Fruit fly (Drosophila melanogaster) whole organism, prepupa: ENCODE data around the gene CG14395.

Experiments
- Blimp-1 ChIP-seq: fragments of 200-800 bp; sonication (Bioruptor generic); optimal IDR thresholded peaks from 3 replicates; lab custom pipeline; 2017; ENCODE audit warnings: missing biosample characterization, missing genetic modification characterization, mild to moderate bottlenecking, moderate library complexity, missing genetic modification reagents
- CG15336 ChIP-seq: fragments of 200-800 bp; sonication (Bioruptor generic); IDR thresholded peaks from 2 replicates; pipeline ENCODE4 v1.3.6; 2022; ENCODE audit warnings: missing biosample characterization, missing genetic modification characterization
- CG1621 ChIP-seq: fragments of 200-800 bp; sonication (Bioruptor generic); optimal IDR thresholded peaks from 3 replicates; lab custom pipeline; 2018; ENCODE audit warnings: missing biosample characterization, mild to moderate bottlenecking, missing genetic modification characterization
- CG16779 ChIP-seq: fragments of 200-800 bp; sonication (Bioruptor generic); optimal IDR thresholded peaks from 3 replicates; lab custom pipeline; 2017; ENCODE audit warnings: missing biosample characterization, mild to moderate bottlenecking, missing genetic modification characterization
- CG3032 ChIP-seq: fragments of 200-800 bp; optimal IDR thresholded peaks from 2 replicates; lab custom pipeline; 2019; ENCODE audit warnings: missing biosample characterization, mild to moderate bottlenecking, missing genetic modification characterization, moderate library complexity
- CG32006 ChIP-seq: fragments of 200-800 bp; sonication (Bioruptor generic); optimal IDR thresholded peaks from 3 replicates; lab custom pipeline; 2017; ENCODE audit warnings: missing biosample characterization, mild to moderate bottlenecking, missing genetic modification characterization
- CG3919 ChIP-seq: fragments of 200-800 bp; sonication (Bioruptor generic); optimal IDR thresholded peaks from 3 replicates; lab custom pipeline; 2016; ENCODE audit warnings: missing biosample characterization, missing genetic modification characterization
- CG6163 ChIP-seq: fragments of 200-800 bp; sonication (Bioruptor generic); IDR thresholded peaks from 3 replicates; pipeline ENCODE4 v1.3.6; 2022; ENCODE audit warnings: missing biosample characterization, missing genetic modification characterization
- CG6276 ChIP-seq: fragments of 200-800 bp; sonication (Bioruptor generic); optimal IDR thresholded peaks from 2 replicates; lab custom pipeline; 2017; ENCODE audit warnings: missing biosample characterization, mild to moderate bottlenecking, missing genetic modification characterization
- CG6792 ChIP-seq: fragments of 200-800 bp; sonication (Bioruptor generic); optimal IDR thresholded peaks from 3 replicates; lab custom pipeline; 2016; ENCODE audit warnings: missing biosample characterization, missing genetic modification characterization
- CG8319 ChIP-seq: fragments of 200-800 bp; sonication (Bioruptor generic); optimal IDR thresholded peaks from 3 replicates; lab custom pipeline; 2016; ENCODE audit warnings: missing biosample characterization, missing genetic modification characterization
- CG8632 ChIP-seq: fragments of 200-800 bp; sonication (Bioruptor generic); optimal IDR thresholded peaks from 3 replicates; lab custom pipeline; 2016; ENCODE audit warnings: missing biosample characterization, missing genetic modification characterization
- Eip78C ChIP-seq: fragments of 200-800 bp; sonication (Bioruptor generic); peaks from one replicate; lab custom pipeline; 2016; ENCODE audit warnings: missing biosample characterization, missing genetic modification characterization
- Ets21C ChIP-seq: fragments of 200-800 bp; sonication (Bioruptor generic); optimal IDR thresholded peaks from 3 replicates; lab custom pipeline; 2016; ENCODE audit warnings: missing biosample characterization, missing genetic modification characterization
- Gug ChIP-seq: fragments of 200-800 bp; sonication (Bioruptor generic); IDR thresholded peaks from 2 replicates; pipeline ENCODE4 v1.3.6; 2022; ENCODE audit warnings: missing biosample characterization, missing genetic modification characterization
- Hr38 ChIP-seq: sonication (Bioruptor generic); optimal IDR thresholded peaks from 2 replicates; lab custom pipeline; 2016; ENCODE audit warnings: missing biosample characterization, missing genetic modification characterization
- Hr4 ChIP-seq: fragments of 200-800 bp; sonication (Bioruptor generic); optimal IDR thresholded peaks from 3 replicates; lab custom pipeline; 2016; ENCODE audit warnings: missing biosample characterization, missing genetic modification characterization
- Lpt ChIP-seq: fragments of 200-800 bp; sonication (Bioruptor generic); optimal IDR thresholded peaks from 3 replicates; lab custom pipeline; 2016; ENCODE audit warnings: missing biosample characterization, missing genetic modification characterization
- Smox ChIP-seq: fragments of 200-800 bp; sonication (Bioruptor generic); optimal IDR thresholded peaks from 3 replicates; lab custom pipeline; 2016; ENCODE audit warnings: missing biosample characterization, missing genetic modification characterization
- Sox102F ChIP-seq: fragments of 200-800 bp; sonication (Bioruptor generic); optimal IDR thresholded peaks from 2 replicates; lab custom pipeline; 2016; ENCODE audit warnings: missing biosample characterization, mild to moderate bottlenecking, missing genetic modification characterization
- Sox15 ChIP-seq: fragments of 200-800 bp; sonication (Bioruptor generic); optimal IDR thresholded peaks from 3 replicates; lab custom pipeline; 2016; ENCODE audit warnings: missing biosample characterization, missing genetic modification characterization
- achi ChIP-seq: fragments of 200-800 bp; sonication (Bioruptor generic); optimal IDR thresholded peaks from 3 replicates; lab custom pipeline; 2016; ENCODE audit warnings: missing biosample characterization, missing genetic modification characterization
- dac ChIP-seq: fragments of 200-800 bp; sonication (Bioruptor generic); optimal IDR thresholded peaks from 2 replicates; lab custom pipeline; 2017; ENCODE audit warnings: missing biosample characterization, mild to moderate bottlenecking, missing genetic modification characterization
- dsx ChIP-seq: fragments of 200-800 bp; optimal IDR thresholded peaks from 3 replicates; lab custom pipeline; 2019; ENCODE audit warnings: missing biosample characterization, mild to moderate bottlenecking, missing genetic modification characterization, moderate library complexity; ENCODE audit not compliant: poor library complexity, severe bottlenecking
- eg ChIP-seq: fragments of 200-800 bp; sonication (Bioruptor generic); IDR thresholded peaks from 3 replicates; pipeline ENCODE4 v1.3.6; 2022; ENCODE audit warnings: missing biosample characterization, missing genetic modification characterization
- esn ChIP-seq: fragments of 200-800 bp; sonication (Bioruptor generic); optimal IDR thresholded peaks from 2 replicates; lab custom pipeline; 2016; ENCODE audit warnings: missing biosample characterization, mild to moderate bottlenecking, missing genetic modification characterization, moderate library complexity
- fkh ChIP-seq: fragments of 200-800 bp; sonication (Bioruptor generic); optimal IDR thresholded peaks from 3 replicates; lab custom pipeline; 2017; ENCODE audit warnings: missing biosample characterization, mild to moderate bottlenecking, missing genetic modification characterization, moderate library complexity
- salr ChIP-seq, 2 experiments: fragments of 200-800 bp; sonication (Bioruptor generic); optimal IDR thresholded peaks; 3 replicates each; lab custom pipeline; 2016 to 2018; ENCODE audit warnings: missing biosample characterization in 2 of 2, missing genetic modification characterization in 2 of 2, mild to moderate bottlenecking in 1 of 2
- spab ChIP-seq: fragments of 200-800 bp; sonication (Bioruptor generic); optimal IDR thresholded peaks from 2 replicates; lab custom pipeline; 2017; ENCODE audit warnings: missing biosample characterization, mild to moderate bottlenecking, missing genetic modification characterization, missing genetic modification reagents
- ss ChIP-seq, 2 experiments: fragments of 200-800 bp; sonication (Bioruptor generic); optimal IDR thresholded peaks; 2 replicates in 1 of 2; 3 replicates in 1 of 2; lab custom pipeline; 2017 to 2018; ENCODE audit warnings: mild to moderate bottlenecking in 2 of 2, missing biosample characterization in 2 of 2, missing genetic modification characterization in 2 of 2, moderate library complexity in 1 of 2
- svp ChIP-seq: fragments of 200-800 bp; sonication (Bioruptor generic); peaks from one replicate; lab custom pipeline; 2016; ENCODE audit warnings: missing biosample characterization, missing genetic modification characterization
- topi ChIP-seq: fragments of 200-800 bp; sonication (Bioruptor generic); optimal IDR thresholded peaks from 3 replicates; lab custom pipeline; 2016; ENCODE audit warnings: missing biosample characterization, missing genetic modification characterization

CG14395 gene

DNA sequence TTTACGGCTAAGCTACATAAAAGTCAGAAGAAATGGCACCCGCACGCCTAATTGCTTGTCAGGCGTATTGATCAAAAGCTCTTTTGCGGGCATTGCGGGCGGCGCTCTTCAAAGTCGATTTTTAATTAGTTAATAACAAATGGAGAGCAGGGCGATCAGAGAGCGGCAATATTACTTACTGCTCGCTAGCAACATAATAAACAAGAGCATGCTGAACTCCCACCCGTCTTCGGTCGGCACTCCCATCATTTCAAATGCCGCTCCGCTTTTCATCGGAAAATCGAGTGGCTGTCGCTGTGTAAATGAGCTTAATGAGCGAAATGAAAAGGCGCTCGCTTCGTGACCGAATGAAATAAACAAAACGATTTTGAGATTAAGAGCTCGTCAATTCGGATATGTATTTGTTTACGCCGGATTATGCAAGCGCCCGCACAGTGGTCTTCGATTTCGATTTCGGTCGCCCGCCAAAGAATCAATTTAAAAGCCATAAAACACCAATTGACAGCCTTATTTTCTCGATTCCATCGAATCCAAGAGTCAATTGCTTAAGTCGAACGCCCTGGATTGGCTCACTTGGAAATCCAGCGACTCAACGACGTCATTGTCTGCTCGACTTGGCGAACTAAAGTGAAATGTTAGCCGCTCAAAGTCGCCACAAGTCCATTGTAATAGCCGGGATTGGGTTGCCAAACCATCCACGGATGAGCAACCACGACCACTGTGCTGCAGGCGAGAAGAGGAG, 8.9 kb upstream of the CG14395 start (continued):
- no peak for TF ChIP-seq dsx (GFP tag; lab: Kevin White, UChicago)
- no peak for TF ChIP-seq Hr38 (GFP tag; lab: Kevin White, UChicago)
- no peak for TF ChIP-seq CG1621 (tag; lab: Kevin White, UChicago)
- TF ChIP-seq ss (GFP tag; optimal IDR thresholded peaks at IDR 0.05; lab: Kevin White, UChicago) = no peak
- no peak for TF ChIP-seq esn (GFP tag; lab: Kevin White, UChicago)
- peak; percentile 39; the same call in 2 of the 3 replicates for TF ChIP-seq CG6163
- TF ChIP-seq CG15336 (GFP tag; lab: Robert Waterston, UW) = peak; percentile 82
- TF ChIP-seq Sox102F (GFP tag; lab: Kevin White, UChicago) = no peak

dm6 chr3R:12654253-12654623, 8.4 kb upstream of the CG14395 start, which contains the start of gene CG6225:
Gene CG6225 (plus strand): TSS chr3R:12654577.
- TF ChIP-seq CG8319 (GFP tag; lab: Kevin White, UChicago) = no peak
- TF ChIP-seq Hr38 (GFP tag; lab: Kevin White, UChicago) = no peak
- TF ChIP-seq eg (GFP tag; lab: Robert Waterston, UW) = no peak
- no peak for TF ChIP-seq Gug (GFP tag; lab: Robert Waterston, UW)

DNA sequence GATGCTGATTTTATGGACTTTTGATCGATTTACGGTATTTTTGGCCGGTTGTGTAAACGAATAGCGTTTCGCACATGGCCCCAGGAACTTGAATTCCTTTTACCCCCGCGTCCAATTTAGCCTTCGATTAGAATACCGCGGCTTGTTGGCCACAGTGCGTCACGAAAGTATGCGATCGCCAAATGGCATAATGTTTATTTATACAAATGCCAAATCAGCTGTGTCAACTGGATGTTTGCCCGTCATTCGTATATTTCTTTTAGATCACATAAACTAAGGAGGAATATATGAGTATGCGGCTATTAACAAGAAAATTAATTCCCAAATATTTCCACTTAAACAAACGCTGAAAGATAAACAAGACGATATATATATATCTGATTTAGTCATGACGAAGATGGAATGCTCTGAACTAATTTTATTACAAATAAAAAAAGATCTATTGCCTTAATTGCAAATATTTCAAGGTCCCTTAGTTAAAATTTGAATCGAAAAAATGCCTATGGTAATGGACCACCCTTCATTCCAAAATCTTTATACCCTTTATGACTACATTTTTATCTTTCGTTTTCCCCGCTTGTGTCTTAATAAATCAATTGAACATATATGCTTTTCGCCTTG, 5.6 kb upstream of the CG14395 start:
- TF ChIP-seq topi (GFP tag; lab: Kevin White, UChicago) (no peak), dac (GFP tag; lab: Kevin White, UChicago) (no peak), Eip78C (GFP tag; lab: Kevin White, UChicago) (no peak), fkh (GFP tag; lab: Kevin White, UChicago) (peak; percentile 63), salr (GFP tag; optimal IDR thresholded peaks at IDR 0.05; lab: Kevin White, UChicago) (no peak), esn (GFP tag; lab: Kevin White, UChicago) (no peak), spab (GFP tag; lab: Kevin White, UChicago) (no peak), svp (GFP tag; lab: Kevin White, UChicago) (peak; percentile 12), Gug (GFP tag; lab: Robert Waterston, UW) (no peak), Lpt (GFP tag; lab: Kevin White, UChicago) (no peak), CG6276 (GFP tag; lab: Kevin White, UChicago) (no peak), ss (GFP tag; optimal IDR thresholded peaks at IDR 0.05; lab: Kevin White, UChicago) (no peak), CG3919 (GFP tag; lab: Kevin White, UChicago) (no peak), Sox102F (GFP tag; lab: Kevin White, UChicago) (no peak), CG6163 (no peak)

DNA sequence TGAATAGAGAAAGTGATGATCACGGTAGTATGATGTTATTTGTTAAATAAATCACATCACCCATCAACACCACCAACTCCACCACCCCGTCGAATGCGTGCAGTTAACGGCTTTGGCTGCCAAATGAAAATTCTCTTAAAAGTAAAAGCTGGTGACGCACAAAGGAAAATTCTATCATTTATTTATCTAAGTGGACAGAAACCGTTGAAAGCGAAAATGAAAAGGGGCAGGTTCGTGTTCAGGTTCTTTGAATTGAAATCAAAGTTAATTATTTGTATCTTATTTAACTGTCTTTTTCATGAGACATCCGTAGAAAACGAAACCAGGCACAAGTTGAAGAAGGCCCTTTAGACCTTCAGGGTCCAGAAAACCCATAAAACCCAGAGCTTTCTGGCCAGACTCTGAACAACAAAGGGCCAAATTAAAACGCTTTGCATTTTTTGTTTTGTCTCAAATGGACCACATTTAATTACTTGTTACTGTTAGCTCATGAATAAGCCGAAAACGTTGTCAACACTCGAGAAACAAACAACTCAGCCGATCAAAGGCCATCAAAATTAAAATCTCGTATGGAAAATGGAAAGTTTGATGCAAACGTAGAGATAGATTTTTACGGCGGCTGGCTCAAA, 3.7 kb downstream of the CG14395 start:
- TF ChIP-seq Hr38 (GFP tag; lab: Kevin White, UChicago) (no peak), CG6792 (GFP tag; lab: Kevin White, UChicago) (no peak), CG3032 (no peak), Lpt (GFP tag; lab: Kevin White, UChicago) (no peak), Blimp-1 (GFP tag; lab: Kevin White, UChicago) (no peak)

dm6 chr3R:12674041-12674623, 11.5 kb downstream of the CG14395 start, which contains the start of gene Gnmt:
Gene Gnmt (plus strand): TSS chr3R:12674608.
- TF ChIP-seq CG32006 (GFP tag; lab: Kevin White, UChicago) (no peak), svp (GFP tag; lab: Kevin White, UChicago) (peak; percentile 98)

DNA sequence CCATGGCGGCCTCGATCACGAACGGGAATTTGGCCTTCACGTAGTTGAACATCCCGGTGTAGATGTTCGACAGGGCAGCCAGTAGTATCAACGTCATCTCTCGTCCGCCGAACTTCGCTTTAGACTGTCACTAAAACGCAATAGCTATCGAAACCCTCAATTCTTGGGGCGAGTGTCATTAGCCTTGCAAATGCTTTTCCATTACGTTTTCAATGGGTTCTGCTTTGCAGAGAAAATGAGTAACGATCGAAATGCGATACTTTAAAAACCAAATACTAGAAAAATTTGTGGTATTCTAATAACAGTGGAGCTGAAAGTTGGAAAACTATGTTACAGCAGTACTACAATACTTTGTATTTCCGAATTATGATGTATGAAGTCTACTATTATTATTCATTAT, 13.5 kb downstream of the CG14395 start, which contains the start of gene CG43630:
CG43630 (minus strand) TSS at position 101 of the 400 bp plus-strand sequence.
- TF ChIP-seq esn (GFP tag; lab: Kevin White, UChicago) = no peak
- TF ChIP-seq Hr4 (GFP tag; lab: Kevin White, UChicago) = no peak
- no peak for TF ChIP-seq svp (GFP tag; lab: Kevin White, UChicago)
- no peak for TF ChIP-seq CG6792 (GFP tag; lab: Kevin White, UChicago)
- no peak for TF ChIP-seq Gug (GFP tag; lab: Robert Waterston, UW)
- TF ChIP-seq Ets21C = no peak
- no peak for TF ChIP-seq CG3032
- no peak for TF ChIP-seq achi (GFP tag; lab: Kevin White, UChicago)
- no peak for TF ChIP-seq CG8632 (GFP tag; lab: Kevin White, UChicago)
- no peak for TF ChIP-seq CG16779 (tag; lab: Kevin White, UChicago)
- no peak for TF ChIP-seq ss (GFP tag; optimal IDR thresholded peaks at IDR 0.05; lab: Kevin White, UChicago)
- no peak for TF ChIP-seq CG6163
- no peak for TF ChIP-seq CG15336 (GFP tag; lab: Robert Waterston, UW)
- TF ChIP-seq fkh (GFP tag; lab: Kevin White, UChicago) = no peak
- no peak for TF ChIP-seq Sox15 (GFP tag; lab: Kevin White, UChicago)
- no peak for TF ChIP-seq Smox (GFP tag; lab: Kevin White, UChicago)
- TF ChIP-seq, all 60 proteins: peak for 0
